Fruit fly (Drosophila melanogaster) whole organism, embryonic: ENCODE data around the gene CG18766.

Source experiments
- Asciz ChIP-seq: fragments of 200-800 bp; sonication (Bioruptor generic); optimal IDR thresholded peaks from 2 replicates; lab custom pipeline; 2017; ENCODE audit warnings: missing biosample characterization, mild to moderate bottlenecking, missing genetic modification characterization, missing genetic modification reagents
- Atf-2 ChIP-seq: fragments of 200-800 bp; sonication (Bioruptor generic); optimal IDR thresholded peaks from 2 replicates; lab custom pipeline; 2016; ENCODE audit warnings: missing biosample characterization, missing genetic modification characterization
- CG11085 ChIP-seq: fragments of 200-800 bp; sonication (Bioruptor generic); IDR thresholded peaks from 2 replicates; pipeline ENCODE4 v1.3.6; 2022; ENCODE audit warnings: missing biosample characterization, missing genetic modification characterization
- CG11093 ChIP-seq: fragments of 200-800 bp; sonication (Bioruptor generic); IDR thresholded peaks from 3 replicates; pipeline ENCODE4 v1.3.6; 2022; ENCODE audit warnings: missing biosample characterization, missing genetic modification characterization
- CG11504 ChIP-seq: fragments of 200-800 bp; sonication (Bioruptor generic); optimal IDR thresholded peaks from 3 replicates; lab custom pipeline; 2019; ENCODE audit warnings: missing biosample characterization, mild to moderate bottlenecking, missing genetic modification characterization, moderate library complexity
- CG12219 ChIP-seq: fragments of 200-800 bp; sonication (Bioruptor generic); optimal IDR thresholded peaks from 3 replicates; lab custom pipeline; 2018; ENCODE audit warnings: missing biosample characterization, mild to moderate bottlenecking, missing genetic modification characterization
- CG15269 ChIP-seq: fragments of 200-800 bp; sonication (Bioruptor generic); optimal IDR thresholded peaks from 2 replicates; lab custom pipeline; 2018; ENCODE audit warnings: missing biosample characterization, mild to moderate bottlenecking, missing genetic modification characterization, moderate library complexity
- CG1647 ChIP-seq: fragments of 200-800 bp; sonication (Bioruptor generic); optimal IDR thresholded peaks from 3 replicates; lab custom pipeline; 2016; ENCODE audit warnings: missing biosample characterization, missing genetic modification characterization
- CG16813 ChIP-seq: fragments of 200-800 bp; sonication (Bioruptor generic); IDR thresholded peaks from 3 replicates; pipeline ENCODE4 v1.3.6; 2022; ENCODE audit warnings: missing biosample characterization, missing genetic modification characterization; ENCODE audit not compliant: partially characterized antibody
- CG17328 ChIP-seq: fragments of 200-800 bp; sonication (Bioruptor generic); IDR thresholded peaks from 2 replicates; pipeline ENCODE4 v1.3.6; 2022; ENCODE audit warnings: missing biosample characterization, missing genetic modification characterization
- CG1792 ChIP-seq: fragments of 200-800 bp; sonication (Bioruptor generic); optimal IDR thresholded peaks from 2 replicates; lab custom pipeline; 2016; ENCODE audit warnings: missing biosample characterization, missing genetic modification characterization
- CG18476 ChIP-seq: fragments of 200-800 bp; sonication (Bioruptor generic); optimal IDR thresholded peaks from 2 replicates; lab custom pipeline; 2016; ENCODE audit warnings: missing biosample characterization, mild to moderate bottlenecking, missing genetic modification characterization
- CG18619 ChIP-seq: fragments of 200-800 bp; sonication (Bioruptor generic); optimal IDR thresholded peaks from 3 replicates; lab custom pipeline; 2017; ENCODE audit warnings: missing biosample characterization, mild to moderate bottlenecking, missing genetic modification characterization
- CG2202 ChIP-seq: fragments of 200-800 bp; sonication (Bioruptor generic); optimal IDR thresholded peaks from 2 replicates; lab custom pipeline; 2018; ENCODE audit warnings: missing biosample characterization, mild to moderate bottlenecking, missing genetic modification characterization
- CG2889 ChIP-seq: fragments of 200-800 bp; sonication (Bioruptor generic); IDR thresholded peaks from 3 replicates; pipeline ENCODE4 v1.3.6; 2022; ENCODE audit warnings: missing biosample characterization, missing genetic modification characterization
- CG31388 ChIP-seq: fragments of 200-800 bp; sonication (Bioruptor generic); optimal IDR thresholded peaks from 2 replicates; lab custom pipeline; 2016; ENCODE audit warnings: missing biosample characterization, missing genetic modification characterization
- CG3838 ChIP-seq: fragments of 200-800 bp; sonication (Bioruptor generic); optimal IDR thresholded peaks from 3 replicates; lab custom pipeline; 2016; ENCODE audit warnings: missing biosample characterization, missing genetic modification characterization
- CG42726 ChIP-seq: fragments of 200-800 bp; sonication (Bioruptor generic); IDR thresholded peaks from 2 replicates; pipeline ENCODE4 v1.3.6; 2022; ENCODE audit warnings: missing biosample characterization, missing genetic modification characterization; ENCODE audit not compliant: partially characterized antibody
- CG4404 ChIP-seq: fragments of 200-800 bp; sonication (Bioruptor generic); IDR thresholded peaks from 2 replicates; pipeline ENCODE4 v1.3.6; 2022; ENCODE audit warnings: missing biosample characterization, missing genetic modification characterization
- CoRest ChIP-seq: fragments of 200-800 bp; sonication (Bioruptor generic); optimal IDR thresholded peaks from 3 replicates; lab custom pipeline; 2018; ENCODE audit warnings: missing biosample characterization, mild to moderate bottlenecking, missing genetic modification characterization, moderate library complexity
- D19A ChIP-seq: fragments of 200-800 bp; optimal IDR thresholded peaks from 3 replicates; lab custom pipeline; 2019; ENCODE audit warnings: missing biosample characterization, mild to moderate bottlenecking, missing genetic modification characterization, moderate library complexity
- Dbx ChIP-seq: fragments of 200-800 bp; sonication (Bioruptor generic); IDR thresholded peaks from 3 replicates; pipeline ENCODE4 v1.3.6; 2022; ENCODE audit warnings: missing biosample characterization, missing genetic modification characterization
- Dip2 ChIP-seq: fragments of 200-800 bp; sonication (Bioruptor generic); IDR thresholded peaks from 2 replicates; pipeline ENCODE4 v1.3.6; 2022; ENCODE audit warnings: missing biosample characterization, missing genetic modification characterization
- Gug ChIP-seq: fragments of 200-800 bp; sonication (Bioruptor generic); IDR thresholded peaks from 4 replicates; pipeline ENCODE4 v1.3.6; 2022; ENCODE audit warnings: missing biosample characterization, missing genetic modification characterization
- HLHmδ ChIP-seq: fragments of 200-800 bp; sonication (Bioruptor generic); optimal IDR thresholded peaks from 2 replicates; lab custom pipeline; 2018; ENCODE audit warnings: missing biosample characterization, mild to moderate bottlenecking, missing genetic modification characterization, moderate library complexity
- MESR4 ChIP-seq: fragments of 200-800 bp; sonication (Bioruptor generic); optimal IDR thresholded peaks from 2 replicates; lab custom pipeline; 2018; ENCODE audit warnings: missing biosample characterization, mild to moderate bottlenecking, missing genetic modification characterization, moderate library complexity
- Myb ChIP-seq: fragments of 200-800 bp; sonication (Bioruptor generic); optimal IDR thresholded peaks from 2 replicates; lab custom pipeline; 2016; ENCODE audit warnings: missing biosample characterization, missing genetic modification characterization
- NC2α ChIP-seq: fragments of 200-800 bp; sonication (Bioruptor generic); optimal IDR thresholded peaks from 2 replicates; lab custom pipeline; 2016; ENCODE audit warnings: missing biosample characterization, missing genetic modification characterization
- Nf-YB ChIP-seq: fragments of 200-800 bp; sonication (Bioruptor generic); optimal IDR thresholded peaks from 3 replicates; lab custom pipeline; 2019; ENCODE audit warnings: missing biosample characterization, mild to moderate bottlenecking, missing genetic modification characterization, moderate library complexity
- PHDP ChIP-seq: fragments of 200-800 bp; sonication (Bioruptor generic); optimal IDR thresholded peaks from 3 replicates; lab custom pipeline; 2018; ENCODE audit warnings: missing biosample characterization, mild to moderate bottlenecking, missing genetic modification characterization, moderate library complexity
- Rfx ChIP-seq: fragments of 200-800 bp; sonication (Bioruptor generic); IDR thresholded peaks from 2 replicates; pipeline ENCODE4 v1.3.6; 2022; ENCODE audit warnings: missing biosample characterization, missing genetic modification characterization
- Xbp1 ChIP-seq: fragments of 200-800 bp; sonication (Bioruptor generic); optimal IDR thresholded peaks from 3 replicates; lab custom pipeline; 2016; ENCODE audit warnings: missing biosample characterization, mild to moderate bottlenecking, missing genetic modification characterization
- ac ChIP-seq: fragments of 200-800 bp; sonication (Bioruptor generic); optimal IDR thresholded peaks from 3 replicates; lab custom pipeline; 2017; ENCODE audit warnings: missing biosample characterization, mild to moderate bottlenecking, missing genetic modification characterization
- ara ChIP-seq: fragments of 200-800 bp; sonication (Bioruptor generic); IDR thresholded peaks from 2 replicates; pipeline ENCODE4 v1.3.6; 2022; ENCODE audit warnings: missing biosample characterization, missing genetic modification characterization
- az2 ChIP-seq: fragments of 200-800 bp; sonication (Bioruptor generic); optimal IDR thresholded peaks from 3 replicates; lab custom pipeline; 2016; ENCODE audit warnings: missing biosample characterization, missing genetic modification characterization
- chm ChIP-seq: fragments of 200-800 bp; sonication (Bioruptor generic); IDR thresholded peaks from 2 replicates; pipeline ENCODE4 v1.3.6; 2022; ENCODE audit warnings: missing biosample characterization, missing genetic modification characterization
- da ChIP-seq: fragments of 200-800 bp; sonication (Bioruptor generic); optimal IDR thresholded peaks from 2 replicates; lab custom pipeline; 2016; ENCODE audit warnings: missing biosample characterization, missing genetic modification characterization
- fru ChIP-seq: fragments of >200 bp; optimal IDR thresholded peaks from 2 replicates; lab custom pipeline; 2017
- ham ChIP-seq: fragments of 200-800 bp; sonication (Bioruptor generic); IDR thresholded peaks from 2 replicates; pipeline ENCODE4 v1.3.6; 2022; ENCODE audit warnings: missing biosample characterization, missing genetic modification characterization
- hb ChIP-seq: fragments of 200-800 bp; sonication (Bioruptor generic); IDR thresholded peaks from 3 replicates; pipeline ENCODE4 v1.3.6; 2022; ENCODE audit warnings: missing biosample characterization, missing genetic modification characterization; ENCODE audit not compliant: partially characterized antibody
- ken ChIP-seq: fragments of 200-800 bp; sonication (Bioruptor generic); IDR thresholded peaks from 3 replicates; pipeline ENCODE4 v1.3.6; 2022; ENCODE audit warnings: missing biosample characterization, missing genetic modification characterization
- lov ChIP-seq, 2 experiments: fragments of 200-800 bp in 1 of 2; fragments of >200 bp in 1 of 2; sonication (Bioruptor generic) in 1 of 2; IDR thresholded peaks in 1 of 2; optimal IDR thresholded peaks in 1 of 2; 2 replicates in 1 of 2; 3 replicates in 1 of 2; pipeline versions ENCODE4 v1.3.6 to Lab custom; 2017 to 2022; ENCODE audit warnings: missing biosample characterization in 1 of 2, missing genetic modification characterization in 1 of 2
- nau ChIP-seq: fragments of 200-800 bp; sonication (Bioruptor generic); optimal IDR thresholded peaks from 3 replicates; lab custom pipeline; 2017; ENCODE audit warnings: missing biosample characterization, mild to moderate bottlenecking, missing genetic modification characterization, missing genetic modification reagents
- oc ChIP-seq: fragments of 200-800 bp; sonication (Bioruptor generic); optimal IDR thresholded peaks from 2 replicates; lab custom pipeline; 2018; ENCODE audit warnings: missing biosample characterization, mild to moderate bottlenecking, missing genetic modification characterization, moderate library complexity
- odd ChIP-seq: fragments of 200-800 bp; sonication (Bioruptor generic); optimal IDR thresholded peaks from 2 replicates; lab custom pipeline; 2017; ENCODE audit warnings: missing biosample characterization, mild to moderate bottlenecking, missing genetic modification characterization
- phol ChIP-seq: fragments of 200-800 bp; sonication (Bioruptor generic); optimal IDR thresholded peaks from 3 replicates; lab custom pipeline; 2018; ENCODE audit warnings: missing biosample characterization, mild to moderate bottlenecking, missing genetic modification characterization, moderate library complexity
- shn ChIP-seq: fragments of 200-800 bp; sonication (Bioruptor generic); optimal IDR thresholded peaks from 3 replicates; lab custom pipeline; 2016; ENCODE audit warnings: missing biosample characterization, missing genetic modification characterization
- sqz ChIP-seq: fragments of 200-800 bp; sonication (Bioruptor generic); optimal IDR thresholded peaks from 3 replicates; lab custom pipeline; 2018; ENCODE audit warnings: missing biosample characterization, mild to moderate bottlenecking, missing genetic modification characterization
- trh ChIP-seq: fragments of 200-800 bp; sonication (Bioruptor generic); optimal IDR thresholded peaks from 2 replicates; lab custom pipeline; 2016; ENCODE audit warnings: missing biosample characterization, missing genetic modification characterization
- unpg ChIP-seq: fragments of 200-800 bp; sonication (Bioruptor generic); optimal IDR thresholded peaks from 3 replicates; lab custom pipeline; 2018; ENCODE audit warnings: missing biosample characterization, mild to moderate bottlenecking, missing genetic modification characterization, moderate library complexity
- zen ChIP-seq: fragments of 200-800 bp; sonication (Bioruptor generic); optimal IDR thresholded peaks from 3 replicates; lab custom pipeline; 2018; ENCODE audit warnings: missing biosample characterization, mild to moderate bottlenecking, missing genetic modification characterization, moderate library complexity

The CG18766 gene

DNA sequence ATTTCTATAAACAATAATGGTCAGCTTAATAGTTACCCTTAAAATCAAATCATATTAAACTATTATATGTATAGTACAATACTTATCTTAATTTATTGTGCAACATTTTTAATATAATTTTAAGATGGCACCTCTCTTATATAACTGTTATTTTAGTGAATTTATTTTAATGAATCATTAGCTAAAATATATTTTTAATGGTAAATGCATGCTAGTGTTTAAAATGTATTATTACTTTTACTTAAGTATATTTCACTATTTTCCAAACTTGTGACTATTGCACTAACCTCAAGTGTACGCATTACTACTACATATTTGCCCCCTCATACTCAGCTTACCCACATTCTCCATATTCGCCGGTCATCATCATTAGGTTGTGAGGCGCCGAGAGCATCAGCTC, 1.2 kb upstream of the CG18766 start (continued):
- TF ChIP-seq shn (GFP tag; lab: Kevin White, UChicago) (no peak), ara (GFP tag; lab: Robert Waterston, UW) (no peak), phol (tag; lab: Kevin White, UChicago) (peak; percentile 89), PHDP (tag; lab: Kevin White, UChicago) (peak; percentile 92), Asciz (GFP tag; lab: Kevin White, UChicago) (peak; percentile 74), ken (GFP tag; lab: Robert Waterston, UW) (no peak), Rfx (GFP tag; lab: Robert Waterston, UW) (peak; percentile 49; the same call in 1 of the 2 replicates), lov (optimal IDR thresholded peaks at IDR 0.05; lab: Kevin White, UChicago) (no peak), lov (GFP tag; IDR thresholded peaks at IDR 0.05; lab: Robert Waterston, UW) (no peak), da (GFP tag; lab: Kevin White, UChicago) (no peak), Myb (GFP tag; lab: Kevin White, UChicago) (no peak), Dbx (0 out of 3 replicates have a peak, but pooled peaks have one; percentile 37), CG2202 (tag; lab: Kevin White, UChicago) (peak; percentile 72), Nf-YB (GFP tag; lab: Kevin White, UChicago) (peak; percentile 71), CG18476 (no peak), MESR4 (GFP tag; lab: Kevin White, UChicago) (no peak), CG4404 (GFP tag; lab: Robert Waterston, UW) (no peak), chm (GFP tag; lab: Robert Waterston, UW) (no peak), CG1647 (GFP tag; lab: Kevin White, UChicago) (no peak), D19A (peak; percentile 89), CG11093 (GFP tag; lab: Robert Waterston, UW) (no peak), trh (GFP tag; lab: Kevin White, UChicago) (no peak), CG42726 (GFP tag; lab: Robert Waterston, UW) (no peak), CG11504 (peak; percentile 94), ac (GFP tag; lab: Kevin White, UChicago) (peak; percentile 5), Dip2 (GFP tag; lab: Robert Waterston, UW) (no peak), nau (GFP tag; lab: Kevin White, UChicago) (no peak), Atf-2 (GFP tag; lab: Kevin White, UChicago) (no peak), CoRest (peak; percentile 92), NC2α (GFP tag; lab: Kevin White, UChicago) (no peak), fru (no peak), Xbp1 (GFP tag; lab: Kevin White, UChicago) (peak; percentile 62), ham (GFP tag; lab: Robert Waterston, UW) (no peak), CG3838 (no peak), CG15269 (tag; lab: Kevin White, UChicago) (peak; percentile 91), oc (tag; lab: Kevin White, UChicago) (peak; percentile 68), zen (peak; percentile 61), CG31388 (no peak), CG18619 (GFP tag; lab: Kevin White, UChicago) (peak; percentile 66), CG12219 (GFP tag; lab: Kevin White, UChicago) (peak; percentile 61), CG1792 (GFP tag; lab: Kevin White, UChicago) (no peak), HLHmδ (no peak), CG2889 (GFP tag; lab: Robert Waterston, UW) (no peak), unpg (GFP tag; lab: Kevin White, UChicago) (peak; percentile 88), az2 (GFP tag; lab: Kevin White, UChicago) (peak; percentile 67), CG16813 (GFP tag; lab: Robert Waterston, UW) (no peak), Gug (no peak), sqz (no peak), CG17328 (GFP tag; lab: Robert Waterston, UW) (peak; percentile 61; the same call in 1 of the 2 replicates), hb (GFP tag; lab: Robert Waterston, UW) (no peak), CG11085 (GFP tag; lab: Robert Waterston, UW) (no peak), odd (GFP tag; lab: Kevin White, UChicago) (peak; percentile 76)
